Worm (Caenorhabditis elegans) whole organism, late embryonic: ENCODE measurements around the gene C56E6.7.

ENCODE experiments used
- ceh-9 ChIP-seq: sonication (generic microtip); optimal IDR thresholded peaks from 2 replicates; lab custom pipeline; 2016; ENCODE audit warnings: mild to moderate bottlenecking, missing genetic modification characterization, inconsistent platforms, missing compliant biosample characterization
- hlh-30 ChIP-seq: sonication (generic microtip); optimal IDR thresholded peaks from 2 replicates; lab custom pipeline; 2017; ENCODE audit warnings: antibody characterized with exemption, missing genetic modification characterization, missing compliant biosample characterization; ENCODE audit not compliant: insufficient read depth
- tbx-2 ChIP-seq: sonication (generic microtip); optimal IDR thresholded peaks from 2 replicates; lab custom pipeline; 2016; ENCODE audit warnings: missing genetic modification characterization, missing compliant biosample characterization

DNA sequence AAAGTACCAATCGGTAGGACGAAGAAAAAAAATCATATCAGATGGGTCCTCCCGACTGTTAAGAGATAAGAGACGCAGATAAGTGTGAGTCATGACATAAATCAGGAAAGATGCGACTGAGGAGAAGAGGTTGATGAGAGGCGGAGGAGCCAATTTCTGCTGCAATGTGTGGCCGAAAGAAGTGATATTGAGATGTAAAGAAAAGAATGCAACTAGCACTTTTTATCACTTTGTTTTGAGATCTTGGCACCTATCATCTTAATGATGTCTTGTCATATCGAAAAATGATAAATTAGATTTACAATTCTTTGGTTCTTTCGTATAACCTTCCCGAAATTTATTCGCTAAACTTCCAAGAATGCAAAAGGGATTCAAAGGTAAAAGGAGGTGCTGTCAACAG is 34.3 kb upstream of the C56E6.7 start, which contains the start of gene del-10:
- TF ChIP-seq ceh-9 (tag; lab: Kevin White, UChicago) (no peak), tbx-2 (tag; lab: Kevin White, UChicago) (no peak), hlh-30 (tag; lab: Kevin White, UChicago) (no peak)
